Worm (Caenorhabditis elegans): ENCODE results near the gene vab-1.
A peak's percentile ranks its signal among the peaks of the same experiment; 100 is the strongest.

vab-1 gene

DNA sequence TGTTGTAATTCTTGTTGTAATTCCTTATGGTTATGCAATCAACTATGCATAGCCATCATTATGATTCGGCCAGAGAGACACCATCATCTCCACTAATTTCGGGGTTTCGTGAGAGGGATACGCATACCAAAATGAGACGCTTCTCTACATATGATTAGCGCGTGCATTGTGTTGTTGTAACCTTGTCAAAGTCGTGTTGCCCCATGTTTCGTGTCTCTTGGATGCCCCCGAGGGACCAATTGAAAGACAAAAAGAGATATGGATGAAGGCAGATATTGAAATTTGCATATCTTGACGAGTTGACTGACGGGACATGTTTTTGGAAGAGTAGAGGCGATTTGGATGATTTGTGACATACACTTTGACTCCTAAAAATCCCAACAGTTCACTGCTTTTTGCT, 7.6 kb downstream of the vab-1 start:
- TF ChIP-seq F10B5.3 (tag; optimal IDR thresholded peaks at IDR 0.05) = no peak
- TF ChIP-seq zag-1 (tag; optimal IDR thresholded peaks at IDR 0.05) = no peak
- TF ChIP-seq fkh-10 (GFP tag; optimal IDR thresholded peaks at IDR 0.05) = no peak
- TF ChIP-seq dve-1 (tag; optimal IDR thresholded peaks at IDR 0.05; ENCODE audit: insufficient read depth) = no peak
- no peak for TF ChIP-seq ces-1 (GFP tag; optimal IDR thresholded peaks at IDR 0.05)
- no peak for TF ChIP-seq zfp-2 (tag; optimal IDR thresholded peaks at IDR 0.05)
- TF ChIP-seq nhr-77 (tag; optimal IDR thresholded peaks at IDR 0.05) = no peak

DNA sequence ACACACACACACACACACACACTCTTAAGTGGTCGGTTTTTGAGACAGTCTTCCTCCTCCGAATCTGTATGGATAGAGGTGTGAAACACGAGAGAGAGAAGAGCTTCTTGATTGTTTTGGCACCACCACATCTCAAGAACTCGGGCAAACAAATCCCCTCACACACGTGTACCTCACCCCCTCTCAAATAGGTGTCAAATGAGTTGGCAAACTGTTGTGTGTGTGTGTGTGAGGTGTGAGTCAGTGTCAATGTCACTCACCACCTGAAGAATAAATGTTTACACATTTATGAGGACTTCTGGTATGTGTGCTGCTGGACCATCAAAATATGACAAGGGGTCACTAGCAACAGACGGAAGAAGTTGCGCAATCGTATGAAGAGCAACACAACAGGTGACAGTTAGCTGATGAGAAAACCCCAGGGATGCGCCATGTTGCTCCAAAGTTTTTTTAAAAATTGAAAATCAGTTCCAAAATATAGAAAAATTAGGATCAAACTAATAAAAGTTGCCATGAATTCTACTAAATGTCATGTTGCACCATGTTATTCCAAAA, 8.2 kb downstream of the vab-1 start:
- TF ChIP-seq F26F4.8 (GFP tag; conservative IDR thresholded peaks at IDR 0.05) (no peak), daf-16 (GFP tag; optimal IDR thresholded peaks at IDR 0.05) (no peak), daf-16 (tag; optimal IDR thresholded peaks at IDR 0.05) (no peak), daf-19 (GFP tag; conservative IDR thresholded peaks at IDR 0.05) (no peak), aly-2 (tag; optimal IDR thresholded peaks at IDR 0.05) (no peak), rbr-2 (tag; optimal IDR thresholded peaks at IDR 0.05) (no peak), lin-13 (GFP tag; optimal IDR thresholded peaks at IDR 0.05) (no peak), nhr-77 (tag; optimal IDR thresholded peaks at IDR 0.05) (no peak), gei-8 (GFP tag; optimal IDR thresholded peaks at IDR 0.05) (no peak), dve-1 (tag; optimal IDR thresholded peaks at IDR 0.05; ENCODE audit: insufficient read depth) (no peak), mxl-2 (GFP tag; conservative IDR thresholded peaks at IDR 0.05) (no peak), ztf-11 (tag; optimal IDR thresholded peaks at IDR 0.05) (no peak), madf-5 (GFP tag; IDR thresholded peaks at IDR 0.05) (no peak), ceh-82 (tag; optimal IDR thresholded peaks at IDR 0.05) (no peak), lim-7 (GFP tag; IDR thresholded peaks at IDR 0.05) (no peak), mxl-3 (GFP tag; optimal IDR thresholded peaks at IDR 0.05) (no peak)

DNA sequence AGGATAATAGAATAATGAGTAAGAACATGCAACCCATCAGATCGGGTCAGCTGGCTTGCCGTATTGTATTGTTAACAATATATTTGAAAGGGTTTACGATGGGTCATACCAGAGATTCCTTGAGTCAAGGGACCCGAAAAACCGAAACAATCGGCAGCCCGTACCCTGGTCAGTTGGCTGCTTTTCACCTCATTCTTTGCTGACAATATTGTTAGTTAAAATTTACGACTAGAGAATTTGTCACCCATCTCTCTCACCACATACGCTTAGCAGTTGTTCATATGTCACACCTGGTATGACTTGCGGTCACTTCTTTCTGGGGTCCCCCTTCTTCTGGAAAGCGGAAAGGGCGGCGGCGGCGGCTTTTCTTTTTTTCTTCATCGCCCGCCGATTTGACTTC, 9.3 kb downstream of the vab-1 start:
- TF ChIP-seq unc-62 (GFP tag; optimal IDR thresholded peaks at IDR 0.05 in 1 of 2) = peak in 1 of 2 experiments; percentile 41
- no peak for TF ChIP-seq unc-62 (tag; optimal IDR thresholded peaks at IDR 0.05)
- no peak for TF ChIP-seq mdl-1 (tag; optimal IDR thresholded peaks at IDR 0.05)
- TF ChIP-seq nhr-42 (GFP tag; IDR thresholded peaks at IDR 0.05) = no peak
- TF ChIP-seq ceh-82 (tag; optimal IDR thresholded peaks at IDR 0.05) = no peak
- peak; percentile 68 for TF ChIP-seq aha-1 (tag)

DNA sequence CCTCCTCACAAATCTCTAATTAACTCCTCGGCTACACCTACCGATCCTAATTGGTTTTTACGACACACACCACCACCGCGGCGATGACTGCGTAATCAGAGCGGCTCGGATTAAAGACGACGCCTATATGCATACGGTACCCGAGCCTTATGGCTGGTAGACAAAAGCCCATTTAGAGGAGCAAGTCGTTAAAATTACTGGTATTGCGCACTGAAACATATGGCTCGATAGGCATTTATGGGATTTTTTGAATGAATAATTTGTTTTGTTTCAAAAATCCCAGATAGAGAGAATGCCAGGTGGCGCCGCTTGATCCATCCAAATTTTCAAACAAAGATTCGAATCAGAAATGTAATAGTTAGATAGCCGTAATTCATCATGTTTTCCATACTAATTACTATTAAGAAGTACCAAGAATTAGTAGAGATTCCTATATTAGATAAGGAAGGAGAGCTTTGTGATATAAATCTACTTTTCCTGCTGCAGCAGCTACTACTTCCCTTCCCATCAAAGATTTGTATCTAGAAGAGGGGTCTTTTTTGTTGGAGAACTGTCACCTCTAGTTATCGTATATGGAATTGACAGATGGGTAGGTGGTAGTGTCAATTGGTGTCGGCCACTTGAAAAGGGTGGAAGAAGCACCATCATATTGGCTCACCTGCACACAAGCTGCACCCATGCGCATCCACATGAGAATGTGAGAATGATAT, 11.6 kb downstream of the vab-1 start:
- TF ChIP-seq T26A8.4 (GFP tag; IDR thresholded peaks at IDR 0.05) (no peak), R02D3.7 (tag; optimal IDR thresholded peaks at IDR 0.05) (no peak), lim-7 (GFP tag; IDR thresholded peaks at IDR 0.05) (no peak), nhr-77 (tag; optimal IDR thresholded peaks at IDR 0.05) (no peak), nhr-25 (tag; optimal IDR thresholded peaks at IDR 0.05; ENCODE audit: borderline replicate concordance, insufficient read depth) (no peak), ctbp-1 (GFP tag; IDR thresholded peaks at IDR 0.05) (0 out of 2 replicates have a peak, but pooled peaks have one; percentile 15), mxl-3 (GFP tag; optimal IDR thresholded peaks at IDR 0.05) (no peak), ceh-32 (tag; optimal IDR thresholded peaks at IDR 0.05; ENCODE audit: poor library complexity) (no peak), dmd-9 (GFP tag; IDR thresholded peaks at IDR 0.05) (no peak), madf-5 (GFP tag; IDR thresholded peaks at IDR 0.05) (no peak), Y105C5A.15 (GFP tag; IDR thresholded peaks at IDR 0.05) (no peak), D1046.2 (GFP tag; IDR thresholded peaks at IDR 0.05) (0 out of 2 replicates have a peak, but pooled peaks have one; percentile 34), zip-11 (GFP tag; IDR thresholded peaks at IDR 0.05) (no peak), mdl-1 (tag; optimal IDR thresholded peaks at IDR 0.05) (no peak), ceh-28 (tag; optimal IDR thresholded peaks at IDR 0.05) (no peak), ceh-62 (tag; optimal IDR thresholded peaks at IDR 0.05) (no peak), attf-4 (tag; optimal IDR thresholded peaks at IDR 0.05) (no peak), egl-27 (tag; optimal IDR thresholded peaks at IDR 0.05) (no peak)

Data from whole organism, L4 larva.